Worm (Caenorhabditis elegans): Measurements from ENCODE around the gene str-10.

Gene str-10

DNA sequence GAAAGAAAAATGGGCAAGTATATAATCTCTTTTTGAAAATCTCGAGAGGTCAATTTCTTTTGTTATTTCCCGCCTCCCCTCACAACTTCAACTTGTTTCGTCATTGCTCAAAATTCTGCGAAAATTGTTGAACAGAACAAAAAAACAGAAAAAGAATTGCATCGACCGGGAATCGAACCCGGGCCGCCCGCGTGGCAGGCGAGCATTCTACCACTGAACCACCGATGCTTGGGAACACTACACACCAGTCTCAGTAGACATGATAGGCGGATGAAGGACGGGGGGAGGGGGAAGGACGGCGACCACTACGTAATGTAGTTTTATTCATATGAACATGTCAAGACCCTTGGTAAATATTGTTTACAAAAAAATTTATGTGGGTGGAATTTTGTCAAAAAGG is 38.7 kb downstream of the str-10 start:
- TF ChIP-seq dao-5 (tag; optimal IDR thresholded peaks at IDR 0.05) = peak; percentile 41
- no peak for TF ChIP-seq him-1 (tag; optimal IDR thresholded peaks at IDR 0.05)

DNA sequence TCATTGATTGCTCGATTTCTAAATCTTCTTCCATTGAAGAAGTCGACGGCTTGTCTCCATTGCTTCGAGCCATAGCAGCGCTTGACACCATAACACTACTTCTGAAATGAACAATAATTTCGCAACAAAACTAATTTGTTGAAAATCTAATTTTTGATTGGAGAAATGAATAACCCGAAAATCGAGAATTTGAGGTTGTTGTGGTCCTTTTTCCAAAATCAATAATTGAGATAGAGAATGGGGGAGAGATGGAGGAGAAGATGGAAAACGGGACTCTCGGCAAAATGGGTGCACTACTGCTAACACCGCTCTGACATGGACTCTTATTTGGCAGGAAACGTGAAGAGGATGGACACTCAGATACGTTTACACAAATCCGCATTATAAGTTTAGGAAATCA is 39.8 kb downstream of the str-10 start, which contains the start of gene snx-17:
TSS of gene snx-17 (minus strand) at position 101 of the 400 bp plus-strand sequence.
- TF ChIP-seq him-1 (tag; optimal IDR thresholded peaks at IDR 0.05) = no peak
- TF ChIP-seq W03F9.2 (tag; optimal IDR thresholded peaks at IDR 0.05) = no peak
- no peak for TF ChIP-seq dao-5 (tag; optimal IDR thresholded peaks at IDR 0.05)

DNA sequence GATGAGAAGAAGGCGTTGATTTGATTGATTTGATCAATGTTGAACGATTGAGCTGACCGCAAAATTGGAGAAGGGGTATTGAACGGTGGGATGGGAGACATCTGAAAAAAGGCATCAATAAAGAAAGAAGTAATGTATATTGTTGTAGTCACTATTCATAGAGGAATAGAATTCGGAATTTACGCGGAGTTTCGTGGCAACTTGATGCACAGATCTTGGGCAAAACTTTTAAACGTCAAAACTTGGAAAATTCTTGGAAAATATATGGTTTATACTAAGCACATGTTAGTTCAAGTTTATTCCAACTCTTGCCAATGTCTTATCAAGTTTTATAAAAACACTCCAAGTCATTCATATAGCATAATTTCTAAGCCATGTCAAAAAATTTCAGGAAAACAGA is 44.0 kb downstream of the str-10 start, which contains the start of gene F17H10.4:
TSS of gene F17H10.4 (minus strand) at position 101 of the 400 bp plus-strand sequence.
- TF ChIP-seq dao-5 (tag; optimal IDR thresholded peaks at IDR 0.05) (no peak), W03F9.2 (tag; optimal IDR thresholded peaks at IDR 0.05) (no peak), him-1 (tag; optimal IDR thresholded peaks at IDR 0.05) (no peak)

DNA sequence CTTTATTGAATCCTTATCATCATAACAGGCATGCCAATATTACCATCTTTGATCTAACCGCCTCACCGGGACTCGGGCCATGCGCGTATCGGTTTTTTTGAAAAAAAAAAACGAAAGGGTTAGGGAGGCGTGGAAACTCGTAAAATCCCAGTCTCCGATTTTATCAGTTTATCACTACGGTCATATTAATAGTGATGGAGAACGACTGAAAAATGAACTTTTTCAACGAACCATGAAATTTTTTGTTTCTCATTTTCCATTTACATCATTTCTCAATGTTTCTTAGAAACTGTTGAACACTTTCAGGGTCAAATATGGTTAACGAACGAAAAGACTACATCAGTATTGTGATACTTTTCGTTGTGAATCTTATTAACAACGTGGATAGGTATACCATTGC is 47.5 kb downstream of the str-10 start, which contains the start of gene spin-3:
TSS of gene spin-3 (plus strand) at position 301 of the 400 bp plus-strand sequence.
- TF ChIP-seq W03F9.2 (tag; optimal IDR thresholded peaks at IDR 0.05) (no peak), him-1 (tag; optimal IDR thresholded peaks at IDR 0.05) (no peak), dao-5 (tag; optimal IDR thresholded peaks at IDR 0.05) (no peak)

Measured in whole organism, L4/young adult.